Fruit fly (Drosophila melanogaster) whole organism, prepupa: ENCODE measurements around the gene CG33985.

Source experiments
- Blimp-1 ChIP-seq: fragments of 200-800 bp; sonication (Bioruptor generic); optimal IDR thresholded peaks from 3 replicates; lab custom pipeline; 2017; ENCODE audit warnings: missing biosample characterization, missing genetic modification characterization, mild to moderate bottlenecking, moderate library complexity, missing genetic modification reagents
- CG10669 ChIP-seq: fragments of 200-800 bp; sonication (Bioruptor generic); optimal IDR thresholded peaks from 3 replicates; lab custom pipeline; 2018; ENCODE audit warnings: missing biosample characterization, mild to moderate bottlenecking, missing genetic modification characterization, moderate library complexity
- CG11902 ChIP-seq: fragments of 200-800 bp; sonication (Bioruptor generic); optimal IDR thresholded peaks from 3 replicates; lab custom pipeline; 2016; ENCODE audit warnings: missing biosample characterization, missing genetic modification characterization
- CG34406 ChIP-seq: fragments of 200-800 bp; sonication (Bioruptor generic); optimal IDR thresholded peaks from 3 replicates; lab custom pipeline; 2016; ENCODE audit warnings: missing biosample characterization, missing genetic modification characterization
- Lpt ChIP-seq: fragments of 200-800 bp; sonication (Bioruptor generic); optimal IDR thresholded peaks from 3 replicates; lab custom pipeline; 2016; ENCODE audit warnings: missing biosample characterization, missing genetic modification characterization
- OdsH ChIP-seq: fragments of 200-800 bp; sonication (Bioruptor generic); optimal IDR thresholded peaks from 3 replicates; lab custom pipeline; 2016; ENCODE audit warnings: missing biosample characterization, missing genetic modification characterization
- achi ChIP-seq: fragments of 200-800 bp; sonication (Bioruptor generic); optimal IDR thresholded peaks from 3 replicates; lab custom pipeline; 2016; ENCODE audit warnings: missing biosample characterization, missing genetic modification characterization
- acj6 ChIP-seq: fragments of 200-800 bp; sonication (Bioruptor generic); optimal IDR thresholded peaks from 3 replicates; lab custom pipeline; 2016; ENCODE audit warnings: missing biosample characterization, missing genetic modification characterization
- cyc ChIP-seq: fragments of 200-800 bp; sonication (Bioruptor generic); optimal IDR thresholded peaks from 3 replicates; lab custom pipeline; 2016; ENCODE audit warnings: missing biosample characterization, missing genetic modification characterization
- dac ChIP-seq: fragments of 200-800 bp; sonication (Bioruptor generic); optimal IDR thresholded peaks from 2 replicates; lab custom pipeline; 2017; ENCODE audit warnings: missing biosample characterization, mild to moderate bottlenecking, missing genetic modification characterization
- fd59A ChIP-seq: fragments of 200-800 bp; sonication (Bioruptor generic); optimal IDR thresholded peaks from 2 replicates; lab custom pipeline; 2017; ENCODE audit warnings: missing biosample characterization, mild to moderate bottlenecking, missing genetic modification characterization, missing genetic modification reagents
- vri ChIP-seq: fragments of 200-800 bp; sonication (Bioruptor generic); optimal IDR thresholded peaks from 3 replicates; lab custom pipeline; 2016; ENCODE audit warnings: missing biosample characterization, mild to moderate bottlenecking, missing genetic modification characterization

dm6 chr3L:15508750-15509149, 17.9 kb downstream of the CG33985 start, which contains the start of gene Z600:
- TF ChIP-seq CG10669 (GFP tag; lab: Kevin White, UChicago) (no peak), acj6 (GFP tag; lab: Kevin White, UChicago) (no peak), OdsH (GFP tag; lab: Kevin White, UChicago) (no peak), CG11902 (GFP tag; lab: Kevin White, UChicago) (no peak), achi (GFP tag; lab: Kevin White, UChicago) (no peak), Blimp-1 (GFP tag; lab: Kevin White, UChicago) (no peak), Lpt (no peak), vri (GFP tag; lab: Kevin White, UChicago) (no peak), fd59A (GFP tag; lab: Kevin White, UChicago) (no peak), cyc (GFP tag; lab: Kevin White, UChicago) (no peak), CG34406 (GFP tag; lab: Kevin White, UChicago) (no peak), dac (GFP tag; lab: Kevin White, UChicago) (no peak)
